Worm (Caenorhabditis elegans) whole organism, L4 larva: Measurements from ENCODE around the gene Y38F1A.8.

Experiments
- daf-16 ChIP-seq, 3 experiments: sonication (generic microtip); optimal IDR thresholded peaks; 2 replicates each; lab custom pipeline; 2016 to 2017; ENCODE audit warnings: missing genetic modification characterization in 3 of 3, missing genetic modification reagents in 3 of 3, mild to moderate bottlenecking in 2 of 3, missing compliant biosample characterization in 2 of 3, missing biosample characterization in 1 of 3, moderate library complexity in 1 of 3
- fkh-10 ChIP-seq: fragments of 150-350 bp; optimal IDR thresholded peaks from 2 replicates; lab custom pipeline; 2014; ENCODE audit warnings: missing biosample characterization, missing genetic modification reagents, missing genetic modification characterization
- lin-29 ChIP-seq: fragments of 200-800 bp; sonication (Bioruptor generic); IDR thresholded peaks from 2 replicates; pipeline ENCODE4 v1.3.6; 2022; ENCODE audit warnings: missing genetic modification reagents, missing genetic modification characterization, missing compliant biosample characterization
- lir-3 ChIP-seq: sonication (generic microtip); optimal IDR thresholded peaks from 2 replicates; lab custom pipeline; 2016; ENCODE audit warnings: mild to moderate bottlenecking, missing genetic modification characterization, missing compliant biosample characterization
- nhr-10 ChIP-seq: fragments of 150-350 bp; optimal IDR thresholded peaks from 2 replicates; lab custom pipeline; 2014; ENCODE audit warnings: missing biosample characterization, missing genetic modification characterization
- nhr-11 ChIP-seq: fragments of 150-350 bp; optimal IDR thresholded peaks from 2 replicates; lab custom pipeline; 2014; ENCODE audit warnings: missing biosample characterization, missing genetic modification characterization
- nhr-48 ChIP-seq: sonication (generic microtip); optimal IDR thresholded peaks from 2 replicates; lab custom pipeline; 2016; ENCODE audit warnings: mild to moderate bottlenecking, missing genetic modification characterization, missing compliant biosample characterization
- nhr-77 ChIP-seq: fragments of 150-350 bp; optimal IDR thresholded peaks from 2 replicates; lab custom pipeline; 2014; ENCODE audit warnings: missing biosample characterization, missing genetic modification characterization
- pqm-1 ChIP-seq: sonication (generic microtip); optimal IDR thresholded peaks from 2 replicates; lab custom pipeline; 2017; ENCODE audit warnings: missing biosample characterization, missing genetic modification characterization
- snpc-1.2 ChIP-seq: fragments of 200-800 bp; sonication (Bioruptor generic); IDR thresholded peaks from 2 replicates; pipeline ENCODE4 v1.3.6; 2022; ENCODE audit warnings: missing genetic modification reagents, missing genetic modification characterization, missing compliant biosample characterization
- ztf-7 ChIP-seq: fragments of 150-350 bp; optimal IDR thresholded peaks from 2 replicates; lab custom pipeline; 2014; ENCODE audit warnings: missing biosample characterization, missing genetic modification characterization

ce11 chrII:13013966-13014365 is 13.3 kb upstream of the Y38F1A.8 start, which contains the start of gene F18A11.5:
- TF ChIP-seq snpc-1.2 (no peak), nhr-77 (tag; lab: Kevin White, UChicago) (no peak), ztf-7 (tag; lab: Kevin White, UChicago) (no peak), lir-3 (tag; lab: Kevin White, UChicago) (no peak), nhr-10 (tag; lab: Kevin White, UChicago) (no peak), daf-16 (GFP tag; optimal IDR thresholded peaks at IDR 0.05; lab: Kevin White, UChicago) (no peak), daf-16 (tag; optimal IDR thresholded peaks at IDR 0.05; lab: Kevin White, UChicago) (no peak), nhr-11 (tag; lab: Kevin White, UChicago) (no peak), nhr-48 (tag; lab: Kevin White, UChicago) (no peak), fkh-10 (GFP tag; lab: Kevin White, UChicago) (no peak), pqm-1 (tag; lab: Kevin White, UChicago) (no peak), lin-29 (GFP tag; lab: Robert Waterston, UW) (no peak)
